Worm (Caenorhabditis elegans): ENCODE results near the gene cfap-36.

DNA sequence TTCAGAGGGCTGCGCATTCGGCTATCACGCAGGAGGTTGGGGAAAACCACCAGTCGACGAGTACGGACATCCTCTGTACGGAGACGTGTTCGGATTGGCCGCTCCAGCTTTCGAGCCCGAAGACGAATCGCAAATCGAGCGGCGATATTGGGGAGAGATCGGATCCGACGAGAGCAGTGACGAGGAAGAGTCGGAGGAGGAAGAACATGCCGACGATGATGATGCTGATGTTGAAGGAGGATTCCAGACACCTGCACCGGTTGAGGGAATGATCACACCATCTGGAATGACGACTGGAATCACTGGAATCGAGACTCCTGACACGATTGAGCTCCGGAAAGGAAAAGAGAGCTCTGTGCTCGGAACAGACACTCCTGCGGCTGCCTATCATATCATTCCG, 41.8 kb downstream of the cfap-36 start:
- TF ChIP-seq nfya-1 (tag; optimal IDR thresholded peaks at IDR 0.05) (no peak), ama-1 (optimal IDR thresholded peaks at IDR 0.05) (no peak), K09A11.1 (tag; optimal IDR thresholded peaks at IDR 0.05; ENCODE audit: insufficient read depth) (no peak), ztf-16 (tag; optimal IDR thresholded peaks at IDR 0.05) (no peak), ceh-45 (GFP tag; IDR thresholded peaks at IDR 0.05) (no peak), sox-2 (GFP tag; IDR thresholded peaks at IDR 0.05) (no peak), pha-4 (tag; optimal IDR thresholded peaks at IDR 0.05) (no peak), unc-86 (tag; optimal IDR thresholded peaks at IDR 0.05) (no peak), fkh-10 (GFP tag; optimal IDR thresholded peaks at IDR 0.05) (no peak), ahr-1 (tag; optimal IDR thresholded peaks at IDR 0.05) (no peak), dmd-4 (tag; optimal IDR thresholded peaks at IDR 0.05; ENCODE audit: borderline replicate concordance) (no peak), pax-1 (tag; optimal IDR thresholded peaks at IDR 0.05) (no peak), Y22D7AL.16 (tag; optimal IDR thresholded peaks at IDR 0.05) (no peak), ets-4 (tag; optimal IDR thresholded peaks at IDR 0.05) (no peak)

Measured in whole organism, late embryonic.